Worm (Caenorhabditis elegans) whole organism, midembryonic: ENCODE measurements around the gene grl-7.

Experiments
- T22C8.4 ChIP-seq: fragments of 200-800 bp; sonication (Bioruptor generic); IDR thresholded peaks from 2 replicates; pipeline ENCODE4 v1.3.6; 2022; ENCODE audit warnings: missing genetic modification characterization, missing compliant biosample characterization
- cog-1 ChIP-seq: sonication (generic microtip); optimal IDR thresholded peaks from 2 replicates; lab custom pipeline; 2016; ENCODE audit warnings: missing genetic modification characterization, missing compliant biosample characterization
- flt-1 ChIP-seq: fragments of 200-800 bp; sonication (Bioruptor generic); IDR thresholded peaks from 2 replicates; pipeline ENCODE4 v1.3.6; 2022; ENCODE audit warnings: missing genetic modification characterization, missing compliant biosample characterization
- klf-2 ChIP-seq: fragments of 200-800 bp; sonication (Bioruptor generic); conservative IDR thresholded peaks from 2 replicates; pipeline ENCODE4 v1.3.6; 2022; ENCODE audit warnings: missing genetic modification reagents, missing genetic modification characterization, missing compliant biosample characterization
- med-1 ChIP-seq: sonication (generic microtip); optimal IDR thresholded peaks from 2 replicates; lab custom pipeline; 2017; ENCODE audit warnings: missing genetic modification characterization, mild to moderate bottlenecking, missing compliant biosample characterization, antibody characterized with exemption, missing genetic modification reagents; ENCODE audit not compliant: insufficient read depth
- ref-1 ChIP-seq: fragments of 200-800 bp; sonication (Bioruptor generic); conservative IDR thresholded peaks from 2 replicates; pipeline ENCODE4 v1.3.6; 2022; ENCODE audit warnings: missing genetic modification reagents, missing genetic modification characterization, missing compliant biosample characterization
- tab-1 ChIP-seq: fragments of 200-800 bp; sonication (Bioruptor generic); IDR thresholded peaks from 2 replicates; pipeline ENCODE4 v1.3.6; 2022; ENCODE audit warnings: missing genetic modification characterization, missing compliant biosample characterization
- ztf-23 ChIP-seq: fragments of 200-800 bp; sonication (Bioruptor generic); IDR thresholded peaks from 2 replicates; pipeline ENCODE4 v1.3.6; 2022; ENCODE audit warnings: missing genetic modification reagents, missing genetic modification characterization, missing compliant biosample characterization
- ztf-29 ChIP-seq: fragments of 200-800 bp; sonication (Bioruptor generic); IDR thresholded peaks from 2 replicates; pipeline ENCODE4 v1.3.6; 2022; ENCODE audit warnings: missing genetic modification reagents, missing genetic modification characterization, missing compliant biosample characterization

The grl-7 gene

DNA sequence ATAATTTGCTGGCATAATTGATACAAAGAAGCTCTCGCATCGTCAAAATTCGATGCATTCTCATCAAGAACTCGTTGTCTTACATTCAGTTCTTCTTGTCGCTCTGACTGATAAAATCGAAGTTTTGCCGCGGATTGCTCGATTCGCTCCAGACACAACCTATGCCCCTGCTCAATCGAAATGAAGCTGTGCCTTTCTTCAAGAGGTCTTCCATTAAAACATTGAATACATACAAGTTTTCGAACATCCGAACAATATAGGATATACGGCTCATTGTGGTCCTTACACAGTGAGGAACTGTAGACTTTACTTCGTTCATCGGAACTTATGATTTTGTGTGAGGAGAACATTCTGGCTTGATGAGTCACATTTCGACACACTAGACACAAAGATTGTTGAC is 26.0 kb downstream of the grl-7 start:
- TF ChIP-seq tab-1 (GFP tag; lab: Robert Waterston, UW): no peak

ce11 chrV:11316801-11317200 is 30.0 kb downstream of the grl-7 start, which contains the start of gene cutl-18:
cutl-18 (minus strand) TSS chrV:11316901.
- TF ChIP-seq cog-1 (tag; lab: Kevin White, UChicago) (no peak), flt-1 (GFP tag; lab: Robert Waterston, UW) (no peak), T22C8.4 (GFP tag; lab: Robert Waterston, UW) (no peak), ztf-23 (GFP tag; lab: Robert Waterston, UW) (no peak), klf-2 (no peak), tab-1 (GFP tag; lab: Robert Waterston, UW) (no peak), med-1 (GFP tag; lab: Kevin White, UChicago) (no peak), ztf-29 (no peak), ref-1 (GFP tag; lab: Robert Waterston, UW) (no peak)

DNA sequence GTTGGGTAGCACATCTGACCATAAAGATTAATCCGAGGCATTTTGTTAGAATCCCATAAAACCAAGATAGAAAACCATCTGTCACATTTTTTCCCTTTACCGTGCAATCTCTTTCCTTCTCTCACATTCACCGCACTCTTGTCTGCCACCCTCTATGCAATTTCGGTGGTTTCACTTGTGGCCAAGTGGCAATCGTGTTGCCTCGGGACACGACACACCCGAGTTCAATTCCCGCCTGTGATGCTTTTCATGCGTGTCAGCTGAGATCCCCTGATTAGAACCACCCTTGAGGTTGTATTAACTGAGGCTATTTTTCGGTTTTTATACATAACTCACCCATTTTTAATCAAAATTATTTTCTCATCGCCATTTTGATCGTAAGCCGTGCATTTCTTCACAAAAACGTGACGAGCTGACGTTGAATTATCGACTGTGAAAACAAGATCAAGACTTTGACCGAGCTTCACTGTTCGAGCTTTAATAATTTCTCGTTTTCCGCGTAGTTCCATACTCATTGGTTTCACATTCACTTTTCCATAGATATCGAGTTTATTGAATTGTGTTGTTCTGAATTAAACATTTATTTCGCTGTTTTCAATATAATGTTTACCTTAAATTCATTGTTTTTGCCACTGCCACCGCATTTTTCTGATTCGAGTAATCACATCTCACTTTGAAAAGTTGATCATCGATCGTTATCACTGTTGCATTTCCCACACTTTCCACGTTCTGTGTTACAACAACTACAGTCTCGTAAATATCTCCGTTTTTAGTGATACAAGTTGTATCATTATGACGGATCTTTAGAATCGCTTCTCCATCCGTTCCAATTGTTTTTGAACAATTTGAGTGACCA is 32.6 kb downstream of the grl-7 start:
- TF ChIP-seq ztf-23 (GFP tag; lab: Robert Waterston, UW) (peak; percentile 99), klf-2 (peak; percentile 100), ref-1 (GFP tag; lab: Robert Waterston, UW) (peak; percentile 99), tab-1 (GFP tag; lab: Robert Waterston, UW) (peak; percentile 100), flt-1 (GFP tag; lab: Robert Waterston, UW) (peak; percentile 99), ztf-29 (peak; percentile 100), cog-1 (tag; lab: Kevin White, UChicago) (peak; percentile 98), med-1 (GFP tag; lab: Kevin White, UChicago) (peak; percentile 96), T22C8.4 (GFP tag; lab: Robert Waterston, UW) (peak; percentile 99)

ce11 chrV:11312904-11313303 is 33.9 kb downstream of the grl-7 start:
- TF ChIP-seq cog-1 (tag; lab: Kevin White, UChicago) (no peak), ztf-29 (no peak), klf-2 (no peak), ztf-23 (GFP tag; lab: Robert Waterston, UW) (no peak)

ce11 chrV:11311013-11311472 is 35.8 kb downstream of the grl-7 start, which contains the start of gene T03F7.7:
T03F7.7 (plus strand) TSS chrV:11311422.
- TF ChIP-seq T22C8.4 (GFP tag; lab: Robert Waterston, UW) (no peak), ztf-23 (GFP tag; lab: Robert Waterston, UW) (no peak), ref-1 (GFP tag; lab: Robert Waterston, UW) (no peak), flt-1 (GFP tag; lab: Robert Waterston, UW) (no peak), tab-1 (GFP tag; lab: Robert Waterston, UW) (no peak), ztf-29 (no peak), med-1 (GFP tag; lab: Kevin White, UChicago) (no peak), klf-2 (no peak)

ce11 chrV:11308915-11309314 is 37.9 kb downstream of the grl-7 start:
- TF ChIP-seq T22C8.4 (GFP tag; lab: Robert Waterston, UW) (no peak), flt-1 (GFP tag; lab: Robert Waterston, UW) (no peak), tab-1 (GFP tag; lab: Robert Waterston, UW) (no peak), klf-2 (no peak), med-1 (GFP tag; lab: Kevin White, UChicago) (no peak), cog-1 (tag; lab: Kevin White, UChicago) (no peak), ztf-29 (no peak), ref-1 (GFP tag; lab: Robert Waterston, UW) (no peak), ztf-23 (GFP tag; lab: Robert Waterston, UW) (no peak)

- TF ChIP-seq flt-1 (GFP tag; lab: Robert Waterston, UW): no peak
- no peak for TF ChIP-seq klf-2
- TF ChIP-seq ztf-29: no peak
- TF ChIP-seq med-1 (GFP tag; lab: Kevin White, UChicago): no peak
- no peak for TF ChIP-seq cog-1 (tag; lab: Kevin White, UChicago)
- TF ChIP-seq ztf-23 (GFP tag; lab: Robert Waterston, UW): no peak
- no peak for TF ChIP-seq tab-1 (GFP tag; lab: Robert Waterston, UW)
- no peak for TF ChIP-seq T22C8.4 (GFP tag; lab: Robert Waterston, UW)
- no peak for TF ChIP-seq ref-1 (GFP tag; lab: Robert Waterston, UW)
Observed at ce11 chrV:11308346-11308745, 38.5 kb downstream of the grl-7 start, which contains the start of gene snf-11. snf-11 (minus strand) TSS chrV:11308446.

- TF ChIP-seq tab-1 (GFP tag; lab: Robert Waterston, UW) (no peak), cog-1 (tag; lab: Kevin White, UChicago) (no peak), med-1 (GFP tag; lab: Kevin White, UChicago) (no peak), flt-1 (GFP tag; lab: Robert Waterston, UW) (no peak), klf-2 (no peak), ztf-29 (no peak), ztf-23 (GFP tag; lab: Robert Waterston, UW) (no peak), T22C8.4 (GFP tag; lab: Robert Waterston, UW) (no peak), ref-1 (GFP tag; lab: Robert Waterston, UW) (no peak)
Observed at ce11 chrV:11307781-11308180, 39.0 kb downstream of the grl-7 start.

ce11 chrV:11304879-11305278 is 41.9 kb downstream of the grl-7 start, which contains the start of gene srh-45:
srh-45 (minus strand) TSS chrV:11304979.
- TF ChIP-seq ztf-29 (no peak), cog-1 (tag; lab: Kevin White, UChicago) (no peak), med-1 (GFP tag; lab: Kevin White, UChicago) (no peak), ztf-23 (GFP tag; lab: Robert Waterston, UW) (no peak), tab-1 (GFP tag; lab: Robert Waterston, UW) (no peak), klf-2 (no peak), T22C8.4 (GFP tag; lab: Robert Waterston, UW) (no peak), ref-1 (GFP tag; lab: Robert Waterston, UW) (no peak), flt-1 (GFP tag; lab: Robert Waterston, UW) (no peak)
